Fruit fly (Drosophila melanogaster): ENCODE results near the gene CG9515.

CG9515 gene

dm6 chr2L:8943110-8943509 is at the start of gene CG9515:
Gene CG9515 (minus strand): TSS chr2L:8943257.
- no peak for TF ChIP-seq CG5204 (GFP tag; optimal IDR thresholded peaks at IDR 0.05)
- TF ChIP-seq cic (GFP tag; optimal IDR thresholded peaks at IDR 0.05): peak; percentile 69
- TF ChIP-seq bab1 (GFP tag; optimal IDR thresholded peaks at IDR 0.05): peak; percentile 73
- TF ChIP-seq tj (GFP tag; optimal IDR thresholded peaks at IDR 0.05): no peak
- TF ChIP-seq kay (GFP tag; ENCODE audit: borderline replicate concordance): peak; percentile 64
- peak; percentile 11 for TF ChIP-seq toe (GFP tag; optimal IDR thresholded peaks at IDR 0.05)
- peak; percentile 80 for TF ChIP-seq Mnt (GFP tag; optimal IDR thresholded peaks at IDR 0.05)
- peak; percentile 9 for TF ChIP-seq CG33017 (tag; optimal IDR thresholded peaks at IDR 0.05)

dm6 chr2L:8991583-8991982 is 48.5 kb upstream of the CG9515 start, which contains the start of gene CG9555:
Gene CG9555 (plus strand): TSS chr2L:8991735.
- TF ChIP-seq toe (GFP tag; optimal IDR thresholded peaks at IDR 0.05): no peak
- no peak for TF ChIP-seq CG11617 (GFP tag; optimal IDR thresholded peaks at IDR 0.05)
- TF ChIP-seq CG7045 (GFP tag; optimal IDR thresholded peaks at IDR 0.05): no peak
- no peak for TF ChIP-seq CG33017 (tag; optimal IDR thresholded peaks at IDR 0.05)
- no peak for TF ChIP-seq bab1 (GFP tag; optimal IDR thresholded peaks at IDR 0.05)
- no peak for TF ChIP-seq Crg-1 (GFP tag; optimal IDR thresholded peaks at IDR 0.05)
- TF ChIP-seq tj (GFP tag; optimal IDR thresholded peaks at IDR 0.05): no peak
- no peak for TF ChIP-seq CG12768 (GFP tag; optimal IDR thresholded peaks at IDR 0.05)
- peak; percentile 56 for TF ChIP-seq Mnt (GFP tag; optimal IDR thresholded peaks at IDR 0.05)
- no peak for TF ChIP-seq CG7101 (tag; optimal IDR thresholded peaks at IDR 0.05)
- no peak for TF ChIP-seq Clk (GFP tag; optimal IDR thresholded peaks at IDR 0.05)
- no peak for TF ChIP-seq CG5204 (GFP tag; optimal IDR thresholded peaks at IDR 0.05)
- no peak for TF ChIP-seq Hr96 (GFP tag; optimal IDR thresholded peaks at IDR 0.05)
- TF ChIP-seq cic (GFP tag; optimal IDR thresholded peaks at IDR 0.05): peak; percentile 36
- TF ChIP-seq cnc (optimal IDR thresholded peaks at IDR 0.05): no peak
- TF ChIP-seq CG14711 (tag; optimal IDR thresholded peaks at IDR 0.05): no peak

dm6 chr2L:8989037-8989591 is 46.1 kb upstream of the CG9515 start, which contains the start of gene rost:
Gene rost (minus strand): TSS chr2L:8989539.
- no peak for TF ChIP-seq cnc (optimal IDR thresholded peaks at IDR 0.05)
- TF ChIP-seq cic (GFP tag; optimal IDR thresholded peaks at IDR 0.05): no peak
- TF ChIP-seq Clk (GFP tag; optimal IDR thresholded peaks at IDR 0.05): no peak
- TF ChIP-seq kay (GFP tag; ENCODE audit: borderline replicate concordance): peak; percentile 10
- peak; percentile 83 for TF ChIP-seq Mnt (GFP tag; optimal IDR thresholded peaks at IDR 0.05)
- no peak for TF ChIP-seq CG7101 (tag; optimal IDR thresholded peaks at IDR 0.05)
- TF ChIP-seq pad (GFP tag; optimal IDR thresholded peaks at IDR 0.05): peak; percentile 59
- no peak for TF ChIP-seq Crg-1 (GFP tag; optimal IDR thresholded peaks at IDR 0.05)
- TF ChIP-seq ovo (GFP tag; optimal IDR thresholded peaks at IDR 0.05): peak; percentile 80
- no peak for TF ChIP-seq CG11617 (GFP tag; optimal IDR thresholded peaks at IDR 0.05)
- peak; percentile 39 for TF ChIP-seq tj (GFP tag; optimal IDR thresholded peaks at IDR 0.05)
- no peak for TF ChIP-seq CG12768 (GFP tag; optimal IDR thresholded peaks at IDR 0.05)
- TF ChIP-seq toe (GFP tag; optimal IDR thresholded peaks at IDR 0.05): no peak
- no peak for TF ChIP-seq CG14711 (tag; optimal IDR thresholded peaks at IDR 0.05)
- TF ChIP-seq Hr96 (GFP tag; optimal IDR thresholded peaks at IDR 0.05): no peak

- TF ChIP-seq kay (GFP tag; ENCODE audit: borderline replicate concordance) (peak; percentile 77), tj (GFP tag; optimal IDR thresholded peaks at IDR 0.05) (no peak), CG14711 (tag; optimal IDR thresholded peaks at IDR 0.05) (no peak), CG1620 (GFP tag; optimal IDR thresholded peaks at IDR 0.05) (no peak), CG7045 (GFP tag; optimal IDR thresholded peaks at IDR 0.05) (no peak), CG33017 (tag; optimal IDR thresholded peaks at IDR 0.05) (no peak), CG7101 (tag; optimal IDR thresholded peaks at IDR 0.05) (no peak), cnc (optimal IDR thresholded peaks at IDR 0.05) (no peak), CG11617 (GFP tag; optimal IDR thresholded peaks at IDR 0.05) (no peak), cic (GFP tag; optimal IDR thresholded peaks at IDR 0.05) (peak; percentile 7), CG12768 (GFP tag; optimal IDR thresholded peaks at IDR 0.05) (no peak)
Measured at dm6 chr2L:8987251-8987937, 44.3 kb upstream of the CG9515 start.

dm6 chr2L:8984614-8985318 is 41.7 kb upstream of the CG9515 start, which contains the start of gene CG13101:
Gene CG13101 (minus strand): TSS chr2L:8984872.
- peak; percentile 63 for TF ChIP-seq CG33017 (tag; optimal IDR thresholded peaks at IDR 0.05)
- no peak for TF ChIP-seq cic (GFP tag; optimal IDR thresholded peaks at IDR 0.05)
- TF ChIP-seq CG7101 (tag; optimal IDR thresholded peaks at IDR 0.05): peak; percentile 84
- peak; percentile 63 for TF ChIP-seq Crg-1 (GFP tag; optimal IDR thresholded peaks at IDR 0.05)
- TF ChIP-seq CG7045 (GFP tag; optimal IDR thresholded peaks at IDR 0.05): peak; percentile 52
- no peak for TF ChIP-seq Hr96 (GFP tag; optimal IDR thresholded peaks at IDR 0.05)
- TF ChIP-seq CG5204 (GFP tag; optimal IDR thresholded peaks at IDR 0.05): peak; percentile 53
- peak; percentile 42 for TF ChIP-seq pad (GFP tag; optimal IDR thresholded peaks at IDR 0.05)
- TF ChIP-seq Mnt (GFP tag; optimal IDR thresholded peaks at IDR 0.05): peak; percentile 54
- TF ChIP-seq CG12768 (GFP tag; optimal IDR thresholded peaks at IDR 0.05): peak; percentile 31
- TF ChIP-seq CG14711 (tag; optimal IDR thresholded peaks at IDR 0.05): peak; percentile 79
- TF ChIP-seq ovo (GFP tag; optimal IDR thresholded peaks at IDR 0.05): peak; percentile 73
- TF ChIP-seq tj (GFP tag; optimal IDR thresholded peaks at IDR 0.05): peak; percentile 57
- TF ChIP-seq cnc (optimal IDR thresholded peaks at IDR 0.05): no peak
- no peak for TF ChIP-seq Clk (GFP tag; optimal IDR thresholded peaks at IDR 0.05)
- peak; percentile 64 for TF ChIP-seq CG11617 (GFP tag; optimal IDR thresholded peaks at IDR 0.05)
- peak; percentile 89 for TF ChIP-seq bab1 (GFP tag; optimal IDR thresholded peaks at IDR 0.05)
- no peak for TF ChIP-seq kay (GFP tag; ENCODE audit: borderline replicate concordance)
- TF ChIP-seq CG1620 (GFP tag; optimal IDR thresholded peaks at IDR 0.05): peak; percentile 46
- TF ChIP-seq toe (GFP tag; optimal IDR thresholded peaks at IDR 0.05): no peak

All from whole organism, adult.